Worm (Caenorhabditis elegans): ENCODE data around the gene fbxa-126.

fbxa-126 gene

ce11 chrIV:14321655-14322054, at the start of gene fbxa-126:
fbxa-126 (minus strand) TSS chrIV:14321755.
- TF ChIP-seq peb-1 (tag; optimal IDR thresholded peaks at IDR 0.05), result no peak
- no peak for TF ChIP-seq nhr-77 (tag; optimal IDR thresholded peaks at IDR 0.05)

DNA sequence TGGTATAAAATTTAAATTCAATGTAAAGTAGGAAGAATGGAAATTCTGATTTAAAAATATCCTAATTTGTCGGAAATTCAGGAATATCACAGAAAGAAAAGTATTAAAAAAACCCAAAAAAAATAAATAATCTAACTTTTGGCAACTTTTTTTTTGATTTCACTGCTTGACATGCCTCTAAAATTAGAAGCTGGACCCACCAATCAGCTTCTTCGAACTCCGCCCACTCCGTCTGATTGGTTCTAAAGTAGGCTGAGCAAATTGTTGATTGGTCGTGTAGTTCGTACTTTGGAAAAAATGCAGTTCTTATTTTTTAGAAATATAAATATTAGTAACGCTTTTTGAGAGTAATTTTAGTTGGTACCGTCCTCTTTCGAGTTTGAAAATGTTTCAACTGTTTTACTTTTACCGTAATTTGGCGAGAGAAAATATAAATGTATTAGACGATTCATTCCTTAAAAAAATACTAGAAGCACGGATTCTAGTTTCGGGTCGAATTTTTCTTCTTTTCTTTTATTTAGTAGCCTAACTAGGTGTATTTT, 44.4 kb upstream of the fbxa-126 start:
- no peak for TF ChIP-seq F13H6.1 (tag; optimal IDR thresholded peaks at IDR 0.05)
- no peak for TF ChIP-seq sma-3 (GFP tag; optimal IDR thresholded peaks at IDR 0.05)

- TF ChIP-seq nhr-12 (tag; optimal IDR thresholded peaks at IDR 0.05) (no peak), nhr-10 (tag; optimal IDR thresholded peaks at IDR 0.05) (no peak), zag-1 (tag; optimal IDR thresholded peaks at IDR 0.05) (no peak), ceh-16 (tag; optimal IDR thresholded peaks at IDR 0.05) (no peak), F13H6.1 (tag; optimal IDR thresholded peaks at IDR 0.05) (no peak), lin-13 (GFP tag; optimal IDR thresholded peaks at IDR 0.05) (no peak), dmd-4 (tag; optimal IDR thresholded peaks at IDR 0.05) (no peak), nhr-129 (tag; optimal IDR thresholded peaks at IDR 0.05) (no peak), Y55F3AM.14 (GFP tag; optimal IDR thresholded peaks at IDR 0.05) (no peak), C34F6.9 (tag; optimal IDR thresholded peaks at IDR 0.05) (no peak), R02D3.7 (tag; optimal IDR thresholded peaks at IDR 0.05) (no peak), ztf-11 (tag; optimal IDR thresholded peaks at IDR 0.05) (no peak), nhr-6 (tag; optimal IDR thresholded peaks at IDR 0.05) (no peak)
These were observed 39.6 kb upstream of the fbxa-126 start, which contains the start of gene ssu-2 for ce11 chrIV:14361189-14361588. ssu-2 (plus strand) TSS chrIV:14361247.

DNA sequence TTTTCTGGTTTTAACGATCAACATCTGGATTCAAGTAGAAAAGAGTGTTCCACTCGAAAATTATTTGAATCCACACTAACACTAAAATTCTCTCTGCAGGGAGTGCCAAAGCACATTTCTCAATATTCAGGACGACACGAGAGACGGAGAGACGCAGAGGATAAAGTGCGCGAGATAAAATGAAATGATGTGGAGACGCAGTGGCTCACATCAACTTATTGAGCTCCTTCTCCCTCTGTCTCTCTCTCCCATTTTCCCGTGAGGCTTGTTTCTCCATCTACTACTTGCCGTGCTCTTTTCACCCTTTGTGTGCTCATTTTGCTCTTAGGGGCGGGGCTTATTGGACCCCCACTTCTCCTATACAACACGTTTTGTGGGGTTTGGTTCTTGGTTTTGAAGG, 34.6 kb upstream of the fbxa-126 start:
- peak; percentile 85 for TF ChIP-seq unc-55 (GFP tag; optimal IDR thresholded peaks at IDR 0.05)
- TF ChIP-seq nhr-77 (tag; optimal IDR thresholded peaks at IDR 0.05), result no peak
- no peak for TF ChIP-seq nhr-12 (tag; optimal IDR thresholded peaks at IDR 0.05)
- no peak for TF ChIP-seq dmd-4 (tag; optimal IDR thresholded peaks at IDR 0.05)
- TF ChIP-seq snpc-4 (tag; optimal IDR thresholded peaks at IDR 0.05), result peak; percentile 26
- peak; percentile 62 for TF ChIP-seq F13H6.1 (tag; optimal IDR thresholded peaks at IDR 0.05)
- peak; percentile 5 for TF ChIP-seq sem-4 (tag; optimal IDR thresholded peaks at IDR 0.05)
- TF ChIP-seq nhr-21 (tag; optimal IDR thresholded peaks at IDR 0.05), result no peak
- no peak for TF ChIP-seq egl-27 (tag; optimal IDR thresholded peaks at IDR 0.05)
- TF ChIP-seq lin-13 (GFP tag; optimal IDR thresholded peaks at IDR 0.05), result peak; percentile 16
- TF ChIP-seq unc-39 (tag; optimal IDR thresholded peaks at IDR 0.05), result no peak
- peak; percentile 51 for TF ChIP-seq mab-5 (tag; optimal IDR thresholded peaks at IDR 0.05)
- no peak for TF ChIP-seq gmeb-1 (tag; optimal IDR thresholded peaks at IDR 0.05)
- peak; percentile 47 for TF ChIP-seq lin-11 (tag; optimal IDR thresholded peaks at IDR 0.05)
- no peak for TF ChIP-seq ceh-16 (tag; optimal IDR thresholded peaks at IDR 0.05)
- peak; percentile 9 for TF ChIP-seq crh-2 (tag; optimal IDR thresholded peaks at IDR 0.05)
- TF ChIP-seq mdl-1 (tag; optimal IDR thresholded peaks at IDR 0.05), result peak in 1 of 2 experiments; percentile 2
- TF ChIP-seq nhr-237 (tag; optimal IDR thresholded peaks at IDR 0.05), result no peak
- peak; percentile 8 for TF ChIP-seq nhr-6 (tag; optimal IDR thresholded peaks at IDR 0.05)
- peak; percentile 96 for TF ChIP-seq nhr-129 (tag; optimal IDR thresholded peaks at IDR 0.05)
- TF ChIP-seq nhr-11 (tag; optimal IDR thresholded peaks at IDR 0.05), result no peak
- TF ChIP-seq zag-1 (tag; optimal IDR thresholded peaks at IDR 0.05), result peak; percentile 37
- peak; percentile 77 for TF ChIP-seq C34F6.9 (tag; optimal IDR thresholded peaks at IDR 0.05)
- TF ChIP-seq fos-1 (tag; optimal IDR thresholded peaks at IDR 0.05), result no peak
- no peak for TF ChIP-seq blmp-1 (tag; optimal IDR thresholded peaks at IDR 0.05; ENCODE audit: insufficient read depth)
- no peak for TF ChIP-seq alr-1 (tag; optimal IDR thresholded peaks at IDR 0.05)
- no peak for TF ChIP-seq nhr-25 (tag; optimal IDR thresholded peaks at IDR 0.05)
- TF ChIP-seq aly-2 (tag; optimal IDR thresholded peaks at IDR 0.05), result no peak

- no peak for TF ChIP-seq ceh-82 (tag; optimal IDR thresholded peaks at IDR 0.05)
- TF ChIP-seq mab-5 (tag; optimal IDR thresholded peaks at IDR 0.05), result no peak
- TF ChIP-seq nhr-77 (tag; optimal IDR thresholded peaks at IDR 0.05), result no peak
- TF ChIP-seq ZK546.5 (tag; optimal IDR thresholded peaks at IDR 0.05), result no peak
- no peak for TF ChIP-seq sma-9 (GFP tag; optimal IDR thresholded peaks at IDR 0.05)
- TF ChIP-seq sma-9 (tag; optimal IDR thresholded peaks at IDR 0.05), result no peak
- no peak for TF ChIP-seq elt-3 (tag; optimal IDR thresholded peaks at IDR 0.05)
- TF ChIP-seq unc-39 (tag; optimal IDR thresholded peaks at IDR 0.05), result no peak
- TF ChIP-seq Y55F3AM.14 (GFP tag; optimal IDR thresholded peaks at IDR 0.05), result no peak
- TF ChIP-seq nhr-10 (tag; optimal IDR thresholded peaks at IDR 0.05), result no peak
- no peak for TF ChIP-seq ztf-11 (tag; optimal IDR thresholded peaks at IDR 0.05)
These were observed 29.1 kb upstream of the fbxa-126 start, which contains the start of gene oac-56 for ce11 chrIV:14350651-14351050. oac-56 (minus strand) TSS chrIV:14350751.

All from whole organism, L2 larva.